Fruit fly (Drosophila melanogaster) whole organism, embryonic: ENCODE measurements around the gene CG34117.

Experiments
- C15 ChIP-seq: fragments of 200-800 bp; sonication (Bioruptor generic); IDR thresholded peaks from 3 replicates; pipeline ENCODE4 v1.3.6; 2022; ENCODE audit warnings: missing biosample characterization, missing genetic modification characterization
- CG12071 ChIP-seq: fragments of 200-800 bp; sonication (Bioruptor generic); optimal IDR thresholded peaks from 3 replicates; lab custom pipeline; 2018; ENCODE audit warnings: missing biosample characterization, mild to moderate bottlenecking, missing genetic modification characterization
- CG15011 ChIP-seq: fragments of 200-800 bp; sonication (Bioruptor generic); optimal IDR thresholded peaks from 3 replicates; lab custom pipeline; 2018; ENCODE audit warnings: missing biosample characterization, mild to moderate bottlenecking, missing genetic modification characterization
- CG15479 ChIP-seq: fragments of 200-800 bp; sonication (Bioruptor generic); optimal IDR thresholded peaks from 3 replicates; lab custom pipeline; 2019; ENCODE audit warnings: missing biosample characterization, mild to moderate bottlenecking, missing genetic modification characterization, moderate library complexity
- CG17328 ChIP-seq: fragments of 200-800 bp; sonication (Bioruptor generic); IDR thresholded peaks from 2 replicates; pipeline ENCODE4 v1.3.6; 2022; ENCODE audit warnings: missing biosample characterization, missing genetic modification characterization
- CG17359 ChIP-seq: fragments of 200-800 bp; sonication (Bioruptor generic); optimal IDR thresholded peaks from 3 replicates; lab custom pipeline; 2018; ENCODE audit warnings: missing biosample characterization, mild to moderate bottlenecking, missing genetic modification characterization, moderate library complexity
- CG1792 ChIP-seq: fragments of 200-800 bp; sonication (Bioruptor generic); optimal IDR thresholded peaks from 2 replicates; lab custom pipeline; 2016; ENCODE audit warnings: missing biosample characterization, missing genetic modification characterization
- CG18599 ChIP-seq: fragments of 200-800 bp; sonication (Bioruptor generic); optimal IDR thresholded peaks from 3 replicates; lab custom pipeline; 2017; ENCODE audit warnings: missing biosample characterization, missing genetic modification characterization, mild to moderate bottlenecking, moderate library complexity, missing genetic modification reagents
- CG2202 ChIP-seq: fragments of 200-800 bp; sonication (Bioruptor generic); optimal IDR thresholded peaks from 2 replicates; lab custom pipeline; 2018; ENCODE audit warnings: missing biosample characterization, mild to moderate bottlenecking, missing genetic modification characterization
- CG2712 ChIP-seq: fragments of 200-800 bp; optimal IDR thresholded peaks from 3 replicates; lab custom pipeline; 2019; ENCODE audit warnings: missing biosample characterization, mild to moderate bottlenecking, missing genetic modification characterization, moderate library complexity
- CG31388 ChIP-seq: fragments of 200-800 bp; sonication (Bioruptor generic); optimal IDR thresholded peaks from 2 replicates; lab custom pipeline; 2016; ENCODE audit warnings: missing biosample characterization, missing genetic modification characterization
- CG3163 ChIP-seq: fragments of 200-800 bp; sonication (Bioruptor generic); optimal IDR thresholded peaks from 3 replicates; lab custom pipeline; 2016; ENCODE audit warnings: missing biosample characterization, missing genetic modification characterization
- CG4328 ChIP-seq: fragments of 200-800 bp; sonication (Bioruptor generic); optimal IDR thresholded peaks from 3 replicates; lab custom pipeline; 2017; ENCODE audit warnings: missing biosample characterization, missing genetic modification reagents, missing genetic modification characterization
- CG4424 ChIP-seq: fragments of 200-800 bp; sonication (Bioruptor generic); optimal IDR thresholded peaks from 3 replicates; lab custom pipeline; 2016; ENCODE audit warnings: missing biosample characterization, missing genetic modification characterization
- CG7745 ChIP-seq: fragments of 200-800 bp; sonication (Bioruptor generic); optimal IDR thresholded peaks from 2 replicates; lab custom pipeline; 2018; ENCODE audit warnings: missing biosample characterization, mild to moderate bottlenecking, missing genetic modification characterization, moderate library complexity
- CG7839 ChIP-seq: fragments of 200-800 bp; sonication (Bioruptor generic); optimal IDR thresholded peaks from 3 replicates; lab custom pipeline; 2018; ENCODE audit warnings: missing biosample characterization, mild to moderate bottlenecking, missing genetic modification characterization, moderate library complexity
- CG8089 ChIP-seq: fragments of 200-800 bp; sonication (Bioruptor generic); optimal IDR thresholded peaks from 3 replicates; lab custom pipeline; 2016; ENCODE audit warnings: missing biosample characterization, missing genetic modification characterization
- CG8281 ChIP-seq: fragments of 200-800 bp; sonication (Bioruptor generic); optimal IDR thresholded peaks from 2 replicates; lab custom pipeline; 2018; ENCODE audit warnings: missing biosample characterization, mild to moderate bottlenecking, missing genetic modification characterization, moderate library complexity
- CG9817 ChIP-seq: fragments of 200-800 bp; sonication (Bioruptor generic); optimal IDR thresholded peaks from 2 replicates; lab custom pipeline; 2018; ENCODE audit warnings: missing biosample characterization, mild to moderate bottlenecking, missing genetic modification characterization, moderate library complexity
- Doc3 ChIP-seq: fragments of 200-800 bp; sonication (Bioruptor generic); IDR thresholded peaks from 3 replicates; pipeline ENCODE4 v1.3.6; 2022; ENCODE audit warnings: missing biosample characterization, missing genetic modification characterization; ENCODE audit not compliant: partially characterized antibody
- Fer1 ChIP-seq: fragments of 200-800 bp; sonication (Bioruptor generic); optimal IDR thresholded peaks from 2 replicates; lab custom pipeline; 2017; ENCODE audit warnings: missing biosample characterization, mild to moderate bottlenecking, missing genetic modification characterization
- Fer3 ChIP-seq: fragments of 200-800 bp; sonication (Bioruptor generic); optimal IDR thresholded peaks from 2 replicates; lab custom pipeline; 2018; ENCODE audit warnings: missing biosample characterization, mild to moderate bottlenecking, missing genetic modification characterization, moderate library complexity
- HmgD ChIP-seq: fragments of 200-800 bp; sonication (Bioruptor generic); optimal IDR thresholded peaks from 3 replicates; lab custom pipeline; 2016; ENCODE audit warnings: missing biosample characterization, missing genetic modification characterization
- Hr3 ChIP-seq: fragments of 200-800 bp; sonication (Bioruptor generic); optimal IDR thresholded peaks from 3 replicates; lab custom pipeline; 2016; ENCODE audit warnings: missing biosample characterization, missing genetic modification characterization
- Med ChIP-seq: fragments of 200-800 bp; sonication (Bioruptor generic); peaks from one replicate; lab custom pipeline; 2016; ENCODE audit warnings: missing biosample characterization, missing genetic modification characterization, mild to moderate bottlenecking, inconsistent platforms, moderate library complexity
- NfI ChIP-seq: fragments of 200-800 bp; sonication (Bioruptor generic); optimal IDR thresholded peaks from 3 replicates; lab custom pipeline; 2018; ENCODE audit warnings: missing biosample characterization, mild to moderate bottlenecking, missing genetic modification characterization, moderate library complexity
- Oaz ChIP-seq: fragments of 200-800 bp; sonication (Bioruptor generic); IDR thresholded peaks from 2 replicates; pipeline ENCODE4 v1.3.6; 2022; ENCODE audit warnings: missing biosample characterization, missing genetic modification characterization
- Pdp1 ChIP-seq, 2 experiments: fragments of 200-800 bp; sonication (Bioruptor generic); optimal IDR thresholded peaks; 3 replicates each; lab custom pipeline; 2016; ENCODE audit warnings: missing biosample characterization in 2 of 2, missing genetic modification characterization in 2 of 2, mild to moderate bottlenecking in 1 of 2, moderate library complexity in 1 of 2
- Sox102F ChIP-seq: fragments of 200-800 bp; sonication (Bioruptor generic); optimal IDR thresholded peaks from 2 replicates; lab custom pipeline; 2018; ENCODE audit warnings: missing biosample characterization, mild to moderate bottlenecking, missing genetic modification characterization, moderate library complexity
- Xrp1 ChIP-seq: fragments of 200-800 bp; sonication (Bioruptor generic); IDR thresholded peaks from 2 replicates; pipeline ENCODE4 v1.3.6; 2022; ENCODE audit warnings: missing biosample characterization, missing genetic modification characterization
- aop ChIP-seq: fragments of 200-800 bp; sonication (Bioruptor generic); IDR thresholded peaks from 2 replicates; pipeline ENCODE4 v1.3.6; 2022; ENCODE audit warnings: missing biosample characterization, missing genetic modification characterization
- crc ChIP-seq: fragments of 200-800 bp; sonication (Bioruptor generic); optimal IDR thresholded peaks from 2 replicates; lab custom pipeline; 2016; ENCODE audit warnings: missing biosample characterization, missing genetic modification characterization
- croc ChIP-seq: fragments of 200-800 bp; sonication (Bioruptor generic); conservative IDR thresholded peaks from 3 replicates; pipeline ENCODE4 v1.3.6; 2022; ENCODE audit warnings: missing biosample characterization, missing genetic modification characterization
- crol ChIP-seq: fragments of 200-800 bp; sonication (Bioruptor generic); IDR thresholded peaks from 2 replicates; pipeline ENCODE4 v1.3.6; 2022; ENCODE audit warnings: missing biosample characterization, missing genetic modification characterization
- dpn ChIP-seq, 2 experiments: fragments of 200-800 bp; sonication (Bioruptor generic); optimal IDR thresholded peaks; 3 replicates each; lab custom pipeline; 2016; ENCODE audit warnings: missing biosample characterization in 2 of 2, missing genetic modification characterization in 2 of 2
- exex ChIP-seq: fragments of 200-800 bp; sonication (Bioruptor generic); optimal IDR thresholded peaks from 4 replicates; lab custom pipeline; 2018; ENCODE audit warnings: missing biosample characterization, mild to moderate bottlenecking, missing genetic modification characterization, moderate library complexity
- gcm2 ChIP-seq: fragments of 200-800 bp; sonication (Bioruptor generic); optimal IDR thresholded peaks from 2 replicates; lab custom pipeline; 2016; ENCODE audit warnings: missing biosample characterization, missing genetic modification characterization
- gfzf ChIP-seq: fragments of 200-800 bp; sonication (Bioruptor generic); optimal IDR thresholded peaks from 2 replicates; lab custom pipeline; 2016; ENCODE audit warnings: missing biosample characterization, mild to moderate bottlenecking, missing genetic modification characterization, moderate library complexity
- her ChIP-seq: fragments of 200-800 bp; sonication (Bioruptor generic); optimal IDR thresholded peaks from 2 replicates; lab custom pipeline; 2016; ENCODE audit warnings: missing biosample characterization, missing genetic modification characterization
- mld ChIP-seq: fragments of 200-800 bp; sonication (Bioruptor generic); IDR thresholded peaks from 3 replicates; pipeline ENCODE4 v1.3.6; 2022; ENCODE audit warnings: missing biosample characterization, missing genetic modification characterization; ENCODE audit not compliant: partially characterized antibody
- nerfin-2 ChIP-seq: fragments of 200-800 bp; sonication (Bioruptor generic); IDR thresholded peaks from 2 replicates; pipeline ENCODE4 v1.3.6; 2022; ENCODE audit warnings: missing biosample characterization, missing genetic modification characterization; ENCODE audit not compliant: partially characterized antibody
- peb ChIP-seq: fragments of 200-800 bp; sonication (Bioruptor generic); IDR thresholded peaks from 2 replicates; pipeline ENCODE4 v1.3.6; 2022; ENCODE audit warnings: missing biosample characterization, missing genetic modification characterization
- seq ChIP-seq: fragments of 200-800 bp; sonication (Bioruptor generic); IDR thresholded peaks from 2 replicates; pipeline ENCODE4 v1.3.6; 2022; ENCODE audit warnings: missing biosample characterization, missing genetic modification characterization
- stwl ChIP-seq: fragments of 200-800 bp; sonication (Bioruptor generic); optimal IDR thresholded peaks from 3 replicates; lab custom pipeline; 2018; ENCODE audit warnings: missing biosample characterization, mild to moderate bottlenecking, missing genetic modification characterization, moderate library complexity
- toy ChIP-seq: fragments of 200-800 bp; sonication (Bioruptor generic); IDR thresholded peaks from 2 replicates; pipeline ENCODE4 v1.3.6; 2022; ENCODE audit warnings: missing biosample characterization, missing genetic modification characterization
- trem ChIP-seq: fragments of 200-800 bp; optimal IDR thresholded peaks from 3 replicates; lab custom pipeline; 2019; ENCODE audit warnings: missing biosample characterization, mild to moderate bottlenecking, missing genetic modification characterization, moderate library complexity
- vvl ChIP-seq: fragments of 200-800 bp; sonication (Bioruptor generic); IDR thresholded peaks from 2 replicates; pipeline ENCODE4 v1.3.6; 2022; ENCODE audit warnings: missing biosample characterization, missing genetic modification characterization
- wek ChIP-seq: fragments of 200-800 bp; sonication (Bioruptor generic); optimal IDR thresholded peaks from 3 replicates; lab custom pipeline; 2018; ENCODE audit warnings: missing biosample characterization, mild to moderate bottlenecking, missing genetic modification characterization, moderate library complexity
- zen2 ChIP-seq: fragments of 200-800 bp; sonication (Bioruptor generic); IDR thresholded peaks from 3 replicates; pipeline ENCODE4 v1.3.6; 2022; ENCODE audit warnings: missing biosample characterization, missing genetic modification characterization; ENCODE audit not compliant: partially characterized antibody
- zfh2 ChIP-seq: fragments of 200-800 bp; sonication (Bioruptor generic); optimal IDR thresholded peaks from 2 replicates; lab custom pipeline; 2016; ENCODE audit warnings: missing biosample characterization, missing genetic modification characterization

CG34117 gene

DNA sequence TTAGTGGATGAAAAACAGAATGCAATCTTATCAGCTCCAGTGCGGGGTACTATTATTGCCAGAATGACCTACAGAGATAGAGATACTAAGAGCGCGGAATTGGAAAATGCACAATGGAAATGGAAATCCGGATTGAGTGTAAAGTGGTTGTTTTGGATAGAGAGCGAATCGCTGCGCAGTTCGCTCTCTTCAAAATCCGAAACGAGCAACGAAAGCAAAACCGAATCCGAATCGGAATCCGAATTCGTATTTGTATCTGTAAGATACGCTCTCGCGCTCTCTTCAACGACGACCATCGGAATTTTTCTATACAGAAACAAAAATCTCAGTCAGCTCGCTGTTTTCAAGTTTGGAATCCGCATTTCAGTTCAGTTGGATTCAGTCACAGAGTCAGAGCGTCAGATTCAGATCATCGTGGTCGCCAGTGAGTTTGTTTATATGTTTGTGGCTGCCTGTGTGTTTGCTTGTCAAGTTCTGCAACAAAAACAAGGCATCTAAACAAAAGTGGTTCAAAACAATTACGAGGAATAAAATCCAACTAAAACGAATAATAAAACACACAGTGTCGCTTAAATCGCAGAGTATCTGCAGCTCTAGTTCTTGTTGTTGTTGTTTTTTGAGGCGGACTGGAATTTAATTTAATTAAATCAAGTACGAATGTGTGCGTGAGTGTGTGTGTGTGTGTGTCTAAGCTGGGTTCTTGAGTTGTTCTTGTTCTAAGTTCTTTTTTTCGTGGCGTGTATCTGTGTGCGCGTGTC lies 17.9 kb upstream of the CG34117 start, which contains the start of gene ps (continued):
- TF ChIP-seq CG8089 = no peak
- TF ChIP-seq trem (tag; lab: Kevin White, UChicago) = no peak
- peak; percentile 42 for TF ChIP-seq her (GFP tag; lab: Kevin White, UChicago)
- TF ChIP-seq wek = peak; percentile 3
- no peak for TF ChIP-seq Hr3
- no peak for TF ChIP-seq CG7745 (tag; lab: Kevin White, UChicago)
- TF ChIP-seq CG4328 (GFP tag; lab: Kevin White, UChicago) = peak; percentile 5
- no peak for TF ChIP-seq CG7839 (tag; lab: Kevin White, UChicago)
- no peak for TF ChIP-seq peb (GFP tag; lab: Robert Waterston, UW)
- no peak for TF ChIP-seq crol
- TF ChIP-seq C15 (GFP tag; lab: Robert Waterston, UW) = no peak
- TF ChIP-seq CG1792 (GFP tag; lab: Kevin White, UChicago) = no peak
- TF ChIP-seq gcm2 (GFP tag; lab: Kevin White, UChicago) = no peak
- no peak for TF ChIP-seq mld (GFP tag; lab: Robert Waterston, UW)
- TF ChIP-seq NfI (GFP tag; lab: Kevin White, UChicago) = peak; percentile 50
- TF ChIP-seq Xrp1 = no peak
- no peak for TF ChIP-seq seq (GFP tag; lab: Robert Waterston, UW)
- no peak for TF ChIP-seq dpn (GFP tag; optimal IDR thresholded peaks at IDR 0.05; lab: Kevin White, UChicago)
- TF ChIP-seq CG15011 = no peak
- no peak for TF ChIP-seq CG2202
- TF ChIP-seq CG17328 (GFP tag; lab: Robert Waterston, UW) = no peak
- no peak for TF ChIP-seq CG2712
- peak; percentile 73 for TF ChIP-seq CG15479 (GFP tag; lab: Kevin White, UChicago)
- TF ChIP-seq exex (tag; lab: Kevin White, UChicago) = no peak
- peak; percentile 64 for TF ChIP-seq CG8281 (tag; lab: Kevin White, UChicago)
- TF ChIP-seq Fer3 = peak; percentile 27
- no peak for TF ChIP-seq aop (GFP tag; lab: Robert Waterston, UW)
- TF ChIP-seq toy (GFP tag; lab: Robert Waterston, UW) = no peak
- TF ChIP-seq CG18599 (GFP tag; lab: Kevin White, UChicago) = no peak
- peak; percentile 24 for TF ChIP-seq zfh2 (GFP tag; lab: Kevin White, UChicago)
- no peak for TF ChIP-seq zen2 (GFP tag; lab: Robert Waterston, UW)
- TF ChIP-seq CG12071 (GFP tag; lab: Kevin White, UChicago) = peak; percentile 37
- no peak for TF ChIP-seq HmgD (GFP tag; lab: Kevin White, UChicago)
- TF ChIP-seq stwl (tag; lab: Kevin White, UChicago) = no peak
- TF ChIP-seq Sox102F (GFP tag; lab: Kevin White, UChicago) = no peak
- TF ChIP-seq Med (GFP tag; lab: Kevin White, UChicago) = peak; percentile 88
- TF ChIP-seq croc (GFP tag; lab: Robert Waterston, UW) = no peak
- TF ChIP-seq CG4424 (GFP tag; lab: Kevin White, UChicago) = no peak
- TF ChIP-seq nerfin-2 (GFP tag; lab: Robert Waterston, UW) = no peak
- TF ChIP-seq vvl (GFP tag; lab: Robert Waterston, UW) = no peak
- TF ChIP-seq CG17359 (tag; lab: Kevin White, UChicago) = no peak
- TF ChIP-seq Oaz (GFP tag; lab: Robert Waterston, UW) = no peak
- no peak for TF ChIP-seq crc (GFP tag; lab: Kevin White, UChicago)
- TF ChIP-seq Pdp1 (GFP tag; optimal IDR thresholded peaks at IDR 0.05; lab: Kevin White, UChicago) = no peak
- no peak for TF ChIP-seq Fer1
- peak; percentile 80 for TF ChIP-seq CG3163 (GFP tag; lab: Kevin White, UChicago)
- no peak for TF ChIP-seq gfzf
- TF ChIP-seq CG9817 (tag; lab: Kevin White, UChicago) = no peak
- TF ChIP-seq CG31388 (GFP tag; lab: Kevin White, UChicago) = no peak
- no peak for TF ChIP-seq Doc3 (GFP tag; lab: Robert Waterston, UW)
